Fruit fly (Drosophila melanogaster) S2 (cell line): ENCODE results near the gene Ciz1.

Experiments used
- CG8478 ChIP-seq: fragments of >200 bp; optimal IDR thresholded peaks from 2 replicates; lab custom pipeline; 2018
- CTCF ChIP-seq, 2 experiments: fragments of >200 bp; optimal IDR thresholded peaks; 2 replicates each; lab custom pipeline; 2018

- TF ChIP-seq CG8478 (lab: Kevin White, UChicago) = no peak
- TF ChIP-seq CTCF (optimal IDR thresholded peaks at IDR 0.05; lab: Kevin White, UChicago) = no peak
These were observed 34.6 kb upstream of the Ciz1 start for dm6 chr3L:9829639-9830341.
